Fruit fly (Drosophila melanogaster) whole organism, adult: ENCODE data around the gene ATPsynbeta.
A peak's percentile ranks its signal among the peaks of the same experiment; 100 is the strongest.

ENCODE experiments used
- CG14711 ChIP-seq: fragments of 200-800 bp; sonication (Bioruptor generic); optimal IDR thresholded peaks from 2 replicates; lab custom pipeline; 2018; ENCODE audit warnings: missing biosample characterization, mild to moderate bottlenecking, missing genetic modification characterization, moderate library complexity
- CG33017 ChIP-seq: fragments of 200-800 bp; sonication (Bioruptor generic); optimal IDR thresholded peaks from 2 replicates; lab custom pipeline; 2018; ENCODE audit warnings: missing biosample characterization, mild to moderate bottlenecking, missing genetic modification characterization, moderate library complexity
- Clk ChIP-seq: fragments of 200-800 bp; sonication (Bioruptor generic); optimal IDR thresholded peaks from 2 replicates; lab custom pipeline; 2017; ENCODE audit warnings: missing biosample characterization, missing genetic modification characterization
- kay ChIP-seq: fragments of 200-800 bp; sonication (Bioruptor generic); peaks from one replicate; lab custom pipeline; 2016; ENCODE audit warnings: missing biosample characterization, missing genetic modification characterization, borderline replicate concordance

DNA sequence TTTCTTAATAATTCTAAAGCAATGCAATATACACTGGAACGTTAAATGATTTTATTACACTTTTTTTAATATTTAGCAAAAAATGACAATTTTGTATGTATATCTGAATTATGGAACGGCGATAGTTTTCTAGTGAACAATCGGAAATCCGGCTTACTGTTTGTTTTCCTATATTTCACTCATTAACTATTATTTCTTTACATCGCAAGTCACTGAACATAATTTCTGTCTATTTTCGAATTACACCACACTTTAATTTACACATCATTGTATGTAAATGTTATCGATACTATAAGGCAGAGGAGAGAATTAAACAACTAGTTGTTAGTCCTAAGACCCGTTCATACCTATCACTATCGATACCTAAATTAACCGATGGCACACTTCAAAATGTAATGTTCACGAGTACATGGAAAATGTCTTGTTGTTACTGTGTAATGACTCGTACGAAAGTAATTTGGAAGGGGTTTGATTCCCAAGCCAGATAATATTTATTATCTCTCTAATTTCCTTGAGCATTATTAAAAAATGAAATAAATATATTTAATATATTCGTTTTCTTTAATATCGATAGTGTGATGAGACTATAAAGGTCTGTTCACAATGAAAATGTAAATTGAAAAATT is 4.4 kb upstream of the ATPsynbeta start, which contains the start of gene PlexA:
- TF ChIP-seq kay: peak; percentile 23
- peak; percentile 74 for TF ChIP-seq CG14711 (tag; lab: Kevin White, UChicago)
- peak; percentile 77 for TF ChIP-seq Clk (GFP tag; lab: Kevin White, UChicago)
- TF ChIP-seq CG33017: peak; percentile 67
